Worm (Caenorhabditis elegans) whole organism, L3 larva: ENCODE data around the gene F28H6.6.

Source experiments
- R02D3.7 ChIP-seq: fragments of 150-350 bp; optimal IDR thresholded peaks from 2 replicates; lab custom pipeline; 2014; ENCODE audit warnings: missing biosample characterization, missing genetic modification characterization
- ZK546.5 ChIP-seq: sonication (generic microtip); optimal IDR thresholded peaks from 2 replicates; lab custom pipeline; 2017; ENCODE audit warnings: missing biosample characterization, missing genetic modification characterization
- aly-2 ChIP-seq: fragments of 150-350 bp; optimal IDR thresholded peaks from 2 replicates; lab custom pipeline; 2014; ENCODE audit warnings: missing biosample characterization, missing genetic modification characterization
- ama-1 ChIP-seq: fragments of 150-350 bp; optimal IDR thresholded peaks from 2 replicates; lab custom pipeline; 2018
- ceh-16 ChIP-seq: sonication (generic microtip); optimal IDR thresholded peaks from 2 replicates; lab custom pipeline; 2017; ENCODE audit warnings: missing biosample characterization, missing genetic modification characterization
- ceh-28 ChIP-seq: fragments of 150-350 bp; optimal IDR thresholded peaks from 2 replicates; lab custom pipeline; 2014; ENCODE audit warnings: missing biosample characterization, missing genetic modification reagents, missing genetic modification characterization
- ceh-82 ChIP-seq: fragments of 150-350 bp; optimal IDR thresholded peaks from 2 replicates; lab custom pipeline; 2014; ENCODE audit warnings: missing biosample characterization, missing genetic modification characterization
- ceh-9 ChIP-seq: sonication (generic microtip); optimal IDR thresholded peaks from 2 replicates; lab custom pipeline; 2018; ENCODE audit warnings: missing biosample characterization, missing genetic modification characterization
- daf-12 ChIP-seq: fragments of 150-350 bp; optimal IDR thresholded peaks from 2 replicates; lab custom pipeline; 2014; ENCODE audit warnings: missing biosample characterization, missing genetic modification reagents, missing genetic modification characterization
- egl-27 ChIP-seq: sonication (generic microtip); optimal IDR thresholded peaks from 4 replicates; lab custom pipeline; 2017; ENCODE audit warnings: missing biosample characterization, missing genetic modification reagents, missing genetic modification characterization
- egl-5 ChIP-seq: fragments of 150-350 bp; optimal IDR thresholded peaks from 2 replicates; lab custom pipeline; 2017; ENCODE audit warnings: missing biosample characterization, missing genetic modification reagents, missing genetic modification characterization, inconsistent platforms
- elt-1 ChIP-seq: fragments of 150-350 bp; optimal IDR thresholded peaks from 2 replicates; lab custom pipeline; 2014; ENCODE audit warnings: missing biosample characterization, missing genetic modification characterization
- elt-2 ChIP-seq: sonication (generic microtip); optimal IDR thresholded peaks from 2 replicates; lab custom pipeline; 2016; ENCODE audit warnings: missing genetic modification reagents, mild to moderate bottlenecking, missing genetic modification characterization, missing compliant biosample characterization
- elt-3 ChIP-seq, 3 experiments: fragments of 150-350 bp in 1 of 3; sonication (generic microtip) in 2 of 3; optimal IDR thresholded peaks; 2 replicates in 2 of 3; 4 replicates in 1 of 3; lab custom pipeline; 2014 to 2017; ENCODE audit warnings: missing biosample characterization in 3 of 3, missing genetic modification characterization in 3 of 3
- eor-1 ChIP-seq, 2 experiments: fragments of 150-350 bp; optimal IDR thresholded peaks; 2 replicates each; lab custom pipeline; 2014 to 2018; ENCODE audit warnings: missing biosample characterization in 2 of 2, missing genetic modification characterization in 2 of 2
- fkh-10 ChIP-seq: sonication (generic microtip); optimal IDR thresholded peaks from 2 replicates; lab custom pipeline; 2017; ENCODE audit warnings: missing biosample characterization, missing genetic modification reagents, missing genetic modification characterization
- fos-1 ChIP-seq: fragments of 150-350 bp; optimal IDR thresholded peaks from 2 replicates; lab custom pipeline; 2014; ENCODE audit warnings: missing biosample characterization, missing genetic modification characterization
- hmg-11 ChIP-seq: sonication (generic microtip); optimal IDR thresholded peaks from 2 replicates; lab custom pipeline; 2016; ENCODE audit warnings: missing genetic modification characterization, missing compliant biosample characterization
- jun-1 ChIP-seq: fragments of 150-350 bp; optimal IDR thresholded peaks from 2 replicates; lab custom pipeline; 2014; ENCODE audit warnings: missing biosample characterization, missing genetic modification reagents, missing genetic modification characterization
- lin-15B ChIP-seq: fragments of 150-350 bp; optimal IDR thresholded peaks from 2 replicates; lab custom pipeline; 2014; ENCODE audit warnings: missing biosample characterization, missing genetic modification characterization
- lin-39 ChIP-seq: fragments of 150-350 bp; optimal IDR thresholded peaks from 2 replicates; lab custom pipeline; 2018; ENCODE audit warnings: missing biosample characterization, missing genetic modification reagents, missing genetic modification characterization
- lsy-12 ChIP-seq: sonication (generic microtip); optimal IDR thresholded peaks from 2 replicates; lab custom pipeline; 2016; ENCODE audit warnings: mild to moderate bottlenecking, missing genetic modification characterization, missing compliant biosample characterization
- mdl-1 ChIP-seq: fragments of 150-350 bp; optimal IDR thresholded peaks from 2 replicates; lab custom pipeline; 2014; ENCODE audit warnings: missing biosample characterization, missing genetic modification characterization
- mml-1 ChIP-seq: fragments of 150-350 bp; sonication (generic microtip); optimal IDR thresholded peaks from 3 replicates; lab custom pipeline; 2014; ENCODE audit warnings: missing biosample characterization, missing genetic modification characterization
- nfya-1 ChIP-seq: sonication (generic microtip); optimal IDR thresholded peaks from 2 replicates; lab custom pipeline; 2017; ENCODE audit warnings: missing genetic modification characterization, mild to moderate bottlenecking, missing compliant biosample characterization, antibody characterized with exemption, moderate library complexity; ENCODE audit not compliant: insufficient read depth
- nhr-11 ChIP-seq: fragments of 150-350 bp; optimal IDR thresholded peaks from 2 replicates; lab custom pipeline; 2014; ENCODE audit warnings: missing biosample characterization, missing genetic modification characterization
- nhr-12 ChIP-seq: fragments of 150-350 bp; optimal IDR thresholded peaks from 2 replicates; lab custom pipeline; 2014; ENCODE audit warnings: missing biosample characterization, missing genetic modification characterization
- nhr-23 ChIP-seq: fragments of 150-350 bp; optimal IDR thresholded peaks from 2 replicates; lab custom pipeline; 2014; ENCODE audit warnings: missing biosample characterization, missing genetic modification reagents, missing genetic modification characterization
- nhr-237 ChIP-seq: fragments of 150-350 bp; optimal IDR thresholded peaks from 2 replicates; lab custom pipeline; 2014; ENCODE audit warnings: missing biosample characterization, missing genetic modification characterization
- nhr-25 ChIP-seq: sonication (generic microtip); optimal IDR thresholded peaks from 2 replicates; lab custom pipeline; 2017; ENCODE audit warnings: missing biosample characterization, missing genetic modification characterization
- nhr-28 ChIP-seq: fragments of 150-350 bp; optimal IDR thresholded peaks from 2 replicates; lab custom pipeline; 2014; ENCODE audit warnings: missing biosample characterization, missing genetic modification characterization
- nhr-43 ChIP-seq: sonication (generic microtip); optimal IDR thresholded peaks from 2 replicates; lab custom pipeline; 2016; ENCODE audit warnings: mild to moderate bottlenecking, missing genetic modification characterization, missing compliant biosample characterization; ENCODE audit not compliant: poor library complexity, severe bottlenecking
- nhr-67 ChIP-seq: fragments of 150-350 bp; optimal IDR thresholded peaks from 2 replicates; lab custom pipeline; 2014; ENCODE audit warnings: missing biosample characterization, missing genetic modification characterization
- nhr-76 ChIP-seq: fragments of 150-350 bp; sonication (generic microtip); optimal IDR thresholded peaks from 5 replicates; lab custom pipeline; 2014; ENCODE audit warnings: missing biosample characterization, missing genetic modification characterization
- nhr-77 ChIP-seq: fragments of 150-350 bp; optimal IDR thresholded peaks from 2 replicates; lab custom pipeline; 2014; ENCODE audit warnings: missing biosample characterization, missing genetic modification characterization
- pha-4 ChIP-seq: fragments of 150-350 bp; optimal IDR thresholded peaks from 2 replicates; lab custom pipeline; 2014; ENCODE audit warnings: missing biosample characterization, missing genetic modification reagents, missing genetic modification characterization
- pqm-1 ChIP-seq: fragments of 150-350 bp; optimal IDR thresholded peaks from 2 replicates; lab custom pipeline; 2017; ENCODE audit warnings: missing biosample characterization, missing genetic modification characterization, inconsistent platforms
- sea-2 ChIP-seq: fragments of 150-350 bp; sonication (generic microtip); optimal IDR thresholded peaks from 4 replicates; lab custom pipeline; 2014; ENCODE audit warnings: missing biosample characterization, missing genetic modification reagents, missing genetic modification characterization
- skn-1 ChIP-seq: fragments of 150-350 bp; optimal IDR thresholded peaks from 2 replicates; lab custom pipeline; 2014; ENCODE audit warnings: missing biosample characterization, missing genetic modification characterization
- snpc-4 ChIP-seq: fragments of 150-350 bp; optimal IDR thresholded peaks from 2 replicates; lab custom pipeline; 2014; ENCODE audit warnings: missing biosample characterization, missing genetic modification characterization
- tbx-2 ChIP-seq: sonication (generic microtip); optimal IDR thresholded peaks from 2 replicates; lab custom pipeline; 2016; ENCODE audit warnings: mild to moderate bottlenecking, missing genetic modification characterization, missing compliant biosample characterization
- zag-1 ChIP-seq: fragments of 150-350 bp; optimal IDR thresholded peaks from 2 replicates; lab custom pipeline; 2014; ENCODE audit warnings: missing biosample characterization, missing genetic modification characterization
- ztf-11 ChIP-seq: fragments of 150-350 bp; optimal IDR thresholded peaks from 2 replicates; lab custom pipeline; 2014; ENCODE audit warnings: missing biosample characterization, missing genetic modification characterization
- ztf-4 ChIP-seq: fragments of 150-350 bp; optimal IDR thresholded peaks from 2 replicates; lab custom pipeline; 2014; ENCODE audit warnings: missing biosample characterization, missing genetic modification characterization

The F28H6.6 gene

DNA sequence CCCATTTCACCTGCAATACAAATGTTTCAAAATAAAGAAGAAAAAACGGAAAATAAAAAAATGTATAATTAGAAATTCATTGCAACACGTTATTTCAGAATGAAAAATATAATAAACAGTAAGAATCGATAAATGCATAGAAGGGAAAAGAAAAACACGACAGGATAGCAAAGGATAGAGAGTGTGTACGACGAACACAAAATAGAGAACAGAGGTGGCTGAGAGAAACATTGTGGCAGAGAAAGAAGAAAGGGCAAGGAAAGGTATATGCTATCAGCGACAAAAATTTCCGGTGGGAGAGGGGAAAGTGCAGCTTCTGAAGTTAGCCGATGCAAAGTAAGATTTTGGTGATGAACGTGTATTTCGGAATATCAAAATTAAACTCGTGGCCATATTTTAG is at the start of gene F28H6.6:
Gene F28H6.6 (minus strand): TSS at position 10 of the 400 bp plus-strand sequence.
- TF ChIP-seq pha-4 (tag; lab: Kevin White, UChicago) = peak; percentile 29
- no peak for TF ChIP-seq mml-1 (tag; lab: Kevin White, UChicago)

DNA sequence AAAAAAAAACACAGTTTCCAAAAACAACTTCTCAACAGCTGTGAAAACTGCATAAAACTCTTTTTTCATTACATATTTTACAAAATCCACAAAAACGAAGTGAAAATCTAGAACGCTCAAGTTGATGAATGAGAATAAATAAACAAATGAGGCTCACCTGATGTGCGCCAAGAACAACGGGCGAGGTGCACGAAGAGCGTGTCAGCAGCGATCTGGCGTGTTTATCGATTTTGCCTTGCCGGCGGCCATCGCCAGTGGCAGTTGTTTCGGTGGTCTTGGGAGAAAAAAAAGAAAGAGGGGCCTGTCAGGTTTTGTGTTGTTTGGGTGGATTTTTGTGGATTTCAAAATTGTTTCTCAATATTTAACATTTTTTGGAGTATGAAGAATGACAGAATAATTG is 48.2 kb upstream of the F28H6.6 start, which contains the start of gene idhb-1:
Gene idhb-1 (minus strand): TSS at position 214 of the 400 bp plus-strand sequence.
- TF ChIP-seq elt-1 (tag; lab: Kevin White, UChicago) = no peak
- peak; percentile 85 for TF ChIP-seq lin-39 (tag; lab: Kevin White, UChicago)
- TF ChIP-seq fkh-10 = peak; percentile 8
- TF ChIP-seq sea-2 (GFP tag; lab: Kevin White, UChicago) = no peak
- TF ChIP-seq egl-27 = no peak
- TF ChIP-seq hmg-11 (tag; lab: Kevin White, UChicago) = peak; percentile 53
- peak; percentile 78 for TF ChIP-seq nhr-25 (tag; lab: Kevin White, UChicago)
- peak; percentile 9 for TF ChIP-seq pqm-1 (tag; lab: Kevin White, UChicago)
- TF ChIP-seq fos-1 (tag; lab: Kevin White, UChicago) = no peak
- TF ChIP-seq aly-2 (tag; lab: Kevin White, UChicago) = no peak
- peak; percentile 88 for TF ChIP-seq ceh-28 (tag; lab: Kevin White, UChicago)
- no peak for TF ChIP-seq nhr-76 (tag; lab: Kevin White, UChicago)
- no peak for TF ChIP-seq mdl-1 (tag; lab: Kevin White, UChicago)
- TF ChIP-seq nfya-1 = peak; percentile 80
- no peak for TF ChIP-seq eor-1 (tag; optimal IDR thresholded peaks at IDR 0.05; lab: Kevin White, UChicago)
- TF ChIP-seq nhr-23 (tag; lab: Kevin White, UChicago) = peak; percentile 34
- TF ChIP-seq nhr-12 (tag; lab: Kevin White, UChicago) = no peak
- no peak for TF ChIP-seq ztf-11 (tag; lab: Kevin White, UChicago)
- peak; percentile 11 for TF ChIP-seq ama-1 (lab: Kevin White, UChicago)
- peak; percentile 55 for TF ChIP-seq snpc-4 (tag; lab: Kevin White, UChicago)
- peak; percentile 50 for TF ChIP-seq jun-1 (tag; lab: Kevin White, UChicago)
- peak; percentile 80 for TF ChIP-seq lin-15B (tag; lab: Kevin White, UChicago)
- peak; percentile 21 for TF ChIP-seq tbx-2
- TF ChIP-seq egl-5 (tag; lab: Kevin White, UChicago) = peak; percentile 11
- peak; percentile 38 for TF ChIP-seq elt-2 (tag; lab: Kevin White, UChicago)
- peak; percentile 82 for TF ChIP-seq pha-4 (tag; lab: Kevin White, UChicago)
- peak; percentile 8 for TF ChIP-seq R02D3.7 (tag; lab: Kevin White, UChicago)
- no peak for TF ChIP-seq zag-1
- no peak for TF ChIP-seq nhr-77
- no peak for TF ChIP-seq nhr-67 (tag; lab: Kevin White, UChicago)

DNA sequence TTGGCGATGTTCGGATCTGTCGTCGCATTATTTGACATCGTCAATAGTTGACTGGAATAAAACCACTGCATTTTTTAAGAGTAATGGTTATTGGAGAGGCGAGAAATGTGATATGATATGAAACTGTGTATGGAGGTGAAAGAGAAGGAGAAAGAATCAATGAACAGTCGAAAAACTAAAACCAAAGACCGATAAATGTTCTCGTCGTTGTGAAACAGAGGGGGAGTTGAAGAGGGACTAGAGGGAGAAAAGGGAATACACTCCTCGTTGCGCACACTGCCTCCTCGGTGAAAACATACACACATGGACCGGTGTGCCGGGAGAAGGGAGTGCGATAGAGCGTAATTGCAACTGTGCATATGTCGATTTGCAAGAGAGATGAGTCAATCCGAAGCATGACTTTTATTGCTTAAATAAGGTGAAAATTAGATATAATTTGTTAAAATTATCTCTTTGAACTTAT is 43.9 kb upstream of the F28H6.6 start, which contains the start of gene sym-4:
Gene sym-4 (minus strand): TSS at position 51 of the 463 bp plus-strand sequence.
- TF ChIP-seq nhr-43 (tag; lab: Kevin White, UChicago) (peak; percentile 94), ceh-82 (tag; lab: Kevin White, UChicago) (peak; percentile 44), tbx-2 (peak; percentile 68), mml-1 (tag; lab: Kevin White, UChicago) (no peak), nhr-12 (tag; lab: Kevin White, UChicago) (no peak), elt-1 (tag; lab: Kevin White, UChicago) (peak; percentile 27), sea-2 (GFP tag; lab: Kevin White, UChicago) (no peak), hmg-11 (tag; lab: Kevin White, UChicago) (peak; percentile 96), elt-2 (tag; lab: Kevin White, UChicago) (peak; percentile 90), ceh-9 (tag; lab: Kevin White, UChicago) (no peak), ceh-28 (tag; lab: Kevin White, UChicago) (peak; percentile 88), nhr-67 (tag; lab: Kevin White, UChicago) (no peak), nhr-25 (tag; lab: Kevin White, UChicago) (peak; percentile 97), nhr-11 (peak; percentile 63), zag-1 (no peak), nhr-28 (tag; lab: Kevin White, UChicago) (no peak), egl-27 (peak; percentile 50), pha-4 (tag; lab: Kevin White, UChicago) (peak; percentile 95), snpc-4 (tag; lab: Kevin White, UChicago) (peak; percentile 90), ztf-4 (tag; lab: Kevin White, UChicago) (peak; percentile 29), egl-5 (tag; lab: Kevin White, UChicago) (peak; percentile 61), nhr-77 (peak; percentile 41), fos-1 (tag; lab: Kevin White, UChicago) (peak; percentile 63), nhr-237 (no peak), nhr-23 (tag; lab: Kevin White, UChicago) (peak; percentile 93), ztf-11 (tag; lab: Kevin White, UChicago) (no peak), lin-15B (tag; lab: Kevin White, UChicago) (peak; percentile 94), pqm-1 (tag; lab: Kevin White, UChicago) (peak; percentile 96), aly-2 (tag; lab: Kevin White, UChicago) (no peak), ZK546.5 (tag; lab: Kevin White, UChicago) (no peak), jun-1 (tag; lab: Kevin White, UChicago) (peak; percentile 90), ceh-16 (no peak), daf-12 (tag; lab: Kevin White, UChicago) (no peak), fkh-10 (peak; percentile 61), mdl-1 (tag; lab: Kevin White, UChicago) (peak; percentile 67), elt-3 (tag; optimal IDR thresholded peaks at IDR 0.05; lab: Kevin White, UChicago) (peak in 2 of 3 experiments; percentile 47 to 85), R02D3.7 (tag; lab: Kevin White, UChicago) (peak; percentile 69), ama-1 (lab: Kevin White, UChicago) (peak; percentile 69), skn-1 (peak; percentile 42), eor-1 (tag; optimal IDR thresholded peaks at IDR 0.05; lab: Kevin White, UChicago) (no peak), lsy-12 (tag; lab: Kevin White, UChicago) (peak; percentile 80)
